Fruit fly (Drosophila melanogaster) whole organism, embryonic: ENCODE measurements around the gene RtcB.
A peak's percentile ranks its signal among the peaks of the same experiment; 100 is the strongest.

ENCODE experiments used
- B-H2 ChIP-seq: fragments of 200-800 bp; sonication (Bioruptor generic); optimal IDR thresholded peaks from 2 replicates; lab custom pipeline; 2018; ENCODE audit warnings: missing biosample characterization, mild to moderate bottlenecking, missing genetic modification characterization
- CG10321 ChIP-seq: fragments of 200-800 bp; sonication (Bioruptor generic); IDR thresholded peaks from 2 replicates; pipeline ENCODE4 v1.3.6; 2022; ENCODE audit warnings: missing biosample characterization, missing genetic modification characterization
- CG10366 ChIP-seq: fragments of 200-800 bp; sonication (Bioruptor generic); IDR thresholded peaks from 2 replicates; pipeline ENCODE4 v1.3.6; 2022; ENCODE audit warnings: missing biosample characterization, missing genetic modification characterization
- CG11504 ChIP-seq: fragments of 200-800 bp; sonication (Bioruptor generic); optimal IDR thresholded peaks from 3 replicates; lab custom pipeline; 2019; ENCODE audit warnings: missing biosample characterization, mild to moderate bottlenecking, missing genetic modification characterization, moderate library complexity
- CG12299 ChIP-seq: fragments of 200-800 bp; sonication (Bioruptor generic); optimal IDR thresholded peaks from 2 replicates; lab custom pipeline; 2018; ENCODE audit warnings: missing biosample characterization, mild to moderate bottlenecking, missing genetic modification characterization
- CG12744 ChIP-seq: fragments of 200-800 bp; sonication (Bioruptor generic); optimal IDR thresholded peaks from 2 replicates; lab custom pipeline; 2016; ENCODE audit warnings: missing biosample characterization, missing genetic modification characterization
- CG14014 ChIP-seq: fragments of 200-800 bp; sonication (Bioruptor generic); IDR thresholded peaks from 2 replicates; pipeline ENCODE4 v1.3.6; 2022; ENCODE audit warnings: missing biosample characterization, missing genetic modification characterization
- CG15479 ChIP-seq: fragments of 200-800 bp; sonication (Bioruptor generic); optimal IDR thresholded peaks from 3 replicates; lab custom pipeline; 2019; ENCODE audit warnings: missing biosample characterization, mild to moderate bottlenecking, missing genetic modification characterization, moderate library complexity
- CG16863 ChIP-seq: fragments of 200-800 bp; sonication (Bioruptor generic); optimal IDR thresholded peaks from 3 replicates; lab custom pipeline; 2016; ENCODE audit warnings: missing biosample characterization, missing genetic modification characterization
- CG17385 ChIP-seq: fragments of 200-800 bp; sonication (Bioruptor generic); optimal IDR thresholded peaks from 3 replicates; lab custom pipeline; 2018; ENCODE audit warnings: missing biosample characterization, mild to moderate bottlenecking, missing genetic modification characterization
- CG17568 ChIP-seq: fragments of 200-800 bp; sonication (Bioruptor generic); optimal IDR thresholded peaks from 2 replicates; lab custom pipeline; 2018; ENCODE audit warnings: missing biosample characterization, mild to moderate bottlenecking, missing genetic modification characterization, moderate library complexity
- CG33213 ChIP-seq: fragments of 200-800 bp; sonication (Bioruptor generic); optimal IDR thresholded peaks from 3 replicates; lab custom pipeline; 2016; ENCODE audit warnings: missing biosample characterization, missing genetic modification characterization
- CG33557 ChIP-seq: fragments of 200-800 bp; sonication (Bioruptor generic); optimal IDR thresholded peaks from 2 replicates; lab custom pipeline; 2019; ENCODE audit warnings: missing biosample characterization, mild to moderate bottlenecking, missing genetic modification characterization, moderate library complexity
- CG34422 ChIP-seq: fragments of 200-800 bp; sonication (Bioruptor generic); IDR thresholded peaks from 3 replicates; pipeline ENCODE4 v1.3.6; 2022; ENCODE audit warnings: missing biosample characterization, missing genetic modification characterization
- CG5245 ChIP-seq: fragments of 200-800 bp; sonication (Bioruptor generic); optimal IDR thresholded peaks from 3 replicates; lab custom pipeline; 2016; ENCODE audit warnings: missing biosample characterization, missing genetic modification characterization
- CG6689 ChIP-seq: fragments of 200-800 bp; sonication (Bioruptor generic); IDR thresholded peaks from 2 replicates; pipeline ENCODE4 v1.3.6; 2022; ENCODE audit warnings: missing biosample characterization, missing genetic modification characterization
- CG8924 ChIP-seq: fragments of 200-800 bp; optimal IDR thresholded peaks from 3 replicates; lab custom pipeline; 2019; ENCODE audit warnings: missing biosample characterization, mild to moderate bottlenecking, missing genetic modification characterization, moderate library complexity
- D ChIP-seq, 2 experiments: fragments of 200-800 bp in 1 of 2; fragments of >200 bp in 1 of 2; sonication (Bioruptor generic) in 1 of 2; optimal IDR thresholded peaks; 2 replicates in 1 of 2; 3 replicates in 1 of 2; lab custom pipeline; 2017; ENCODE audit warnings: mild to moderate bottlenecking in 1 of 2, missing biosample characterization in 1 of 2, missing genetic modification characterization in 1 of 2, missing genetic modification reagents in 1 of 2
- Dref ChIP-seq: fragments of 200-800 bp; sonication (Bioruptor generic); IDR thresholded peaks from 2 replicates; pipeline ENCODE4 v1.3.6; 2022; ENCODE audit warnings: missing biosample characterization, missing genetic modification characterization
- Fer1 ChIP-seq: fragments of 200-800 bp; sonication (Bioruptor generic); optimal IDR thresholded peaks from 2 replicates; lab custom pipeline; 2017; ENCODE audit warnings: missing biosample characterization, mild to moderate bottlenecking, missing genetic modification characterization
- HHEX ChIP-seq: fragments of 200-800 bp; sonication (Bioruptor generic); optimal IDR thresholded peaks from 3 replicates; lab custom pipeline; 2017; ENCODE audit warnings: missing biosample characterization, mild to moderate bottlenecking, missing genetic modification characterization, missing genetic modification reagents
- Mrtf ChIP-seq: fragments of 200-800 bp; sonication (Bioruptor generic); IDR thresholded peaks from 3 replicates; pipeline ENCODE4 v1.3.6; 2022; ENCODE audit warnings: missing biosample characterization, missing genetic modification characterization
- Myb ChIP-seq: fragments of 200-800 bp; sonication (Bioruptor generic); optimal IDR thresholded peaks from 2 replicates; lab custom pipeline; 2016; ENCODE audit warnings: missing biosample characterization, missing genetic modification characterization
- NFAT ChIP-seq: fragments of 200-800 bp; sonication (Bioruptor generic); IDR thresholded peaks from 2 replicates; pipeline ENCODE4 v1.3.6; 2022; ENCODE audit warnings: missing biosample characterization, missing genetic modification characterization
- Ravus ChIP-seq: fragments of 200-800 bp; sonication (Bioruptor generic); IDR thresholded peaks from 2 replicates; pipeline ENCODE4 v1.3.6; 2022; ENCODE audit warnings: missing biosample characterization, missing genetic modification characterization
- Usf ChIP-seq: fragments of 200-800 bp; sonication (Bioruptor generic); optimal IDR thresholded peaks from 2 replicates; lab custom pipeline; 2017; ENCODE audit warnings: missing genotype, missing biosample characterization, missing genetic modification characterization
- az2 ChIP-seq: fragments of 200-800 bp; sonication (Bioruptor generic); optimal IDR thresholded peaks from 3 replicates; lab custom pipeline; 2016; ENCODE audit warnings: missing biosample characterization, missing genetic modification characterization
- bbx ChIP-seq: fragments of 200-800 bp; sonication (Bioruptor generic); IDR thresholded peaks from 2 replicates; pipeline ENCODE4 v1.3.6; 2022; ENCODE audit warnings: missing biosample characterization, missing genetic modification characterization; ENCODE audit not compliant: partially characterized antibody
- bowl ChIP-seq: fragments of 200-800 bp; sonication (Bioruptor generic); IDR thresholded peaks from 2 replicates; pipeline ENCODE4 v1.3.6; 2022; ENCODE audit warnings: missing biosample characterization, missing genetic modification characterization
- chif ChIP-seq, 2 experiments: fragments of 200-800 bp; sonication (Bioruptor generic); optimal IDR thresholded peaks; 3 replicates each; lab custom pipeline; 2016; ENCODE audit warnings: missing biosample characterization in 2 of 2, missing genetic modification characterization in 2 of 2
- crc ChIP-seq: fragments of 200-800 bp; sonication (Bioruptor generic); optimal IDR thresholded peaks from 2 replicates; lab custom pipeline; 2016; ENCODE audit warnings: missing biosample characterization, missing genetic modification characterization
- fru ChIP-seq: fragments of >200 bp; optimal IDR thresholded peaks from 2 replicates; lab custom pipeline; 2017
- gcm2 ChIP-seq: fragments of 200-800 bp; sonication (Bioruptor generic); optimal IDR thresholded peaks from 2 replicates; lab custom pipeline; 2016; ENCODE audit warnings: missing biosample characterization, missing genetic modification characterization
- grau ChIP-seq: fragments of 200-800 bp; optimal IDR thresholded peaks from 3 replicates; lab custom pipeline; 2019; ENCODE audit warnings: missing biosample characterization, mild to moderate bottlenecking, missing genetic modification characterization, moderate library complexity
- gro ChIP-seq: fragments of 200-800 bp; sonication (Bioruptor generic); optimal IDR thresholded peaks from 2 replicates; lab custom pipeline; 2016; ENCODE audit warnings: missing biosample characterization, missing genetic modification characterization
- gt ChIP-seq: fragments of 200-800 bp; sonication (Bioruptor generic); IDR thresholded peaks from 2 replicates; pipeline ENCODE4 v1.3.6; 2022; ENCODE audit warnings: missing biosample characterization, missing genetic modification characterization
- insv ChIP-seq, 2 experiments: fragments of 200-800 bp; sonication (Bioruptor generic); optimal IDR thresholded peaks; 3 replicates each; lab custom pipeline; 2016 to 2018; ENCODE audit warnings: missing biosample characterization in 2 of 2, missing genetic modification characterization in 2 of 2
- jumu ChIP-seq: fragments of 200-800 bp; sonication (Bioruptor generic); optimal IDR thresholded peaks from 3 replicates; lab custom pipeline; 2016; ENCODE audit warnings: missing biosample characterization, missing genetic modification characterization
- mld ChIP-seq: fragments of 200-800 bp; sonication (Bioruptor generic); IDR thresholded peaks from 3 replicates; pipeline ENCODE4 v1.3.6; 2022; ENCODE audit warnings: missing biosample characterization, missing genetic modification characterization; ENCODE audit not compliant: partially characterized antibody
- peb ChIP-seq: fragments of 200-800 bp; sonication (Bioruptor generic); IDR thresholded peaks from 2 replicates; pipeline ENCODE4 v1.3.6; 2022; ENCODE audit warnings: missing biosample characterization, missing genetic modification characterization
- seq ChIP-seq: fragments of 200-800 bp; sonication (Bioruptor generic); IDR thresholded peaks from 2 replicates; pipeline ENCODE4 v1.3.6; 2022; ENCODE audit warnings: missing biosample characterization, missing genetic modification characterization
- tio ChIP-seq: fragments of 200-800 bp; sonication (Bioruptor generic); optimal IDR thresholded peaks from 2 replicates; lab custom pipeline; 2017; ENCODE audit warnings: missing biosample characterization, missing genetic modification characterization, inconsistent platforms
- wek ChIP-seq: fragments of 200-800 bp; sonication (Bioruptor generic); optimal IDR thresholded peaks from 3 replicates; lab custom pipeline; 2018; ENCODE audit warnings: missing biosample characterization, mild to moderate bottlenecking, missing genetic modification characterization, moderate library complexity

The RtcB gene

dm6 chr2L:19452535-19453317, 22.3 kb downstream of the RtcB start (continued):
- no peak for TF ChIP-seq CG12744 (GFP tag; lab: Kevin White, UChicago)
- no peak for TF ChIP-seq CG33557 (GFP tag; lab: Kevin White, UChicago)
- peak; percentile 21 for TF ChIP-seq CG11504 (tag; lab: Kevin White, UChicago)
- no peak for TF ChIP-seq CG10366 (GFP tag; lab: Robert Waterston, UW)
- 0 out of 2 replicates have a peak, but pooled peaks have one; percentile 42 for TF ChIP-seq CG14014 (GFP tag; lab: Robert Waterston, UW)
- TF ChIP-seq CG17568 = no peak
- TF ChIP-seq CG12299 (tag; lab: Kevin White, UChicago) = no peak
- no peak for TF ChIP-seq Usf
- TF ChIP-seq HHEX (GFP tag; lab: Kevin White, UChicago) = no peak
- TF ChIP-seq seq (GFP tag; lab: Robert Waterston, UW) = no peak
- TF ChIP-seq crc (GFP tag; lab: Kevin White, UChicago) = no peak
- peak; percentile 19 for TF ChIP-seq Fer1 (GFP tag; lab: Kevin White, UChicago)
- peak; percentile 96; the same call in 2 of the 3 replicates for TF ChIP-seq CG34422 (GFP tag; lab: Robert Waterston, UW)
- TF ChIP-seq Mrtf (GFP tag; lab: Robert Waterston, UW) = no peak
- TF ChIP-seq peb = no peak
- no peak for TF ChIP-seq Ravus (GFP tag; lab: Robert Waterston, UW)
- no peak for TF ChIP-seq CG6689 (GFP tag; lab: Robert Waterston, UW)
- no peak for TF ChIP-seq fru
- peak; percentile 76 for TF ChIP-seq CG15479
- peak; percentile 36 for TF ChIP-seq Myb
- peak; percentile 82 for TF ChIP-seq grau (tag; lab: Kevin White, UChicago)
- peak in 1 of 2 experiments; percentile 10 for TF ChIP-seq chif (GFP tag; optimal IDR thresholded peaks at IDR 0.05; lab: Kevin White, UChicago)
- no peak for TF ChIP-seq B-H2 (GFP tag; lab: Kevin White, UChicago)
- no peak for TF ChIP-seq NFAT (GFP tag; lab: Robert Waterston, UW)
- no peak for TF ChIP-seq bowl (GFP tag; lab: Robert Waterston, UW)
- TF ChIP-seq gcm2 (GFP tag; lab: Kevin White, UChicago) = no peak
- no peak for TF ChIP-seq CG10321 (GFP tag; lab: Robert Waterston, UW)
- TF ChIP-seq CG33213 (GFP tag; lab: Kevin White, UChicago) = no peak
- TF ChIP-seq CG17385 (GFP tag; lab: Kevin White, UChicago) = no peak
- TF ChIP-seq gt (GFP tag; lab: Robert Waterston, UW) = no peak
- TF ChIP-seq mld (GFP tag; lab: Robert Waterston, UW) = no peak
- TF ChIP-seq CG16863 (GFP tag; lab: Kevin White, UChicago) = no peak
- peak; percentile 45; the same call in 1 of the 2 replicates for TF ChIP-seq bbx (GFP tag; lab: Robert Waterston, UW)
- TF ChIP-seq D (optimal IDR thresholded peaks at IDR 0.05; lab: Kevin White, UChicago) = no peak
- no peak for TF ChIP-seq D (GFP tag; optimal IDR thresholded peaks at IDR 0.05; lab: Kevin White, UChicago)
- TF ChIP-seq Dref (GFP tag; lab: Robert Waterston, UW) = no peak
- no peak for TF ChIP-seq CG5245
- TF ChIP-seq tio (GFP tag; lab: Kevin White, UChicago) = no peak
- no peak for TF ChIP-seq wek (GFP tag; lab: Kevin White, UChicago)
- TF ChIP-seq gro (GFP tag; lab: Kevin White, UChicago) = peak; percentile 8
- TF ChIP-seq insv (GFP tag; optimal IDR thresholded peaks at IDR 0.05; lab: Kevin White, UChicago) = no peak
- peak; percentile 35 for TF ChIP-seq jumu (GFP tag; lab: Kevin White, UChicago)
- TF ChIP-seq CG8924 (tag; lab: Kevin White, UChicago) = no peak
- TF ChIP-seq az2 (GFP tag; lab: Kevin White, UChicago) = peak; percentile 22
